Worm (Caenorhabditis elegans): ENCODE results near the gene mdt-30.

DNA sequence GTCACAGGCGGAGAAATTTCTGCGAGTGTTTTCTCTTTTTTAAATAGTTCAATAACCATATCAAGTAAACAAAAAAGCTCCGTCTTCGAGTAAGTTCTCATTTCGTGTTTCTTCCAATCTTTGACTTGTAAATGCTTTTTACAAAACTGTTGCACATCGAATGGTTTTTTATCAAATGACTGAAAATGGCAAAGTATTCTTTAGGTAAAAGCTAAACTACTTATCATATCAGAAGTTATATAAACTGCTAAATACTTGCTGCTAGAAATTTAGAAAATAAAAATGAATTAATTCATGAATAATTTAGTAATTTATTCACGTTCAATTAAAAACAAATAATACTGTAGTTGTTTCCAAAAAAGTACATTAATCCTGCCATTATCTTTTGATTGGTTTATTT is 3.1 kb upstream of the mdt-30 start, which contains the start of gene F44B9.9:
- TF ChIP-seq ama-1 (optimal IDR thresholded peaks at IDR 0.05) (no peak), ceh-13 (GFP tag; optimal IDR thresholded peaks at IDR 0.05) (no peak), tra-4 (tag; optimal IDR thresholded peaks at IDR 0.05) (no peak), ets-7 (tag; optimal IDR thresholded peaks at IDR 0.05) (no peak), ceh-36 (tag; optimal IDR thresholded peaks at IDR 0.05) (no peak), tbx-11 (GFP tag; IDR thresholded peaks at IDR 0.05) (no peak), tbx-37 (GFP tag; conservative IDR thresholded peaks at IDR 0.05) (no peak)
